Fruit fly (Drosophila melanogaster): Measurements from ENCODE around the gene NTPase.

NTPase gene

dm6 chr2L:2906122-2906521, 20.5 kb upstream of the NTPase start (continued):
- TF ChIP-seq NK7.1 (GFP tag; optimal IDR thresholded peaks at IDR 0.05) (no peak), CG2712 (tag; optimal IDR thresholded peaks at IDR 0.05) (peak; percentile 3), CG7987 (GFP tag; optimal IDR thresholded peaks at IDR 0.05) (peak; percentile 35), sens (GFP tag) (peak; percentile 68), sc (optimal IDR thresholded peaks at IDR 0.05) (no peak), sc (GFP tag; optimal IDR thresholded peaks at IDR 0.05) (peak; percentile 34), lola (GFP tag; optimal IDR thresholded peaks at IDR 0.05) (no peak), CG4360 (GFP tag; IDR thresholded peaks at IDR 0.05) (peak; percentile 18; the same call in 1 of the 2 replicates), CG8388 (GFP tag; optimal IDR thresholded peaks at IDR 0.05) (no peak), Hr78 (GFP tag; optimal IDR thresholded peaks at IDR 0.05) (no peak), gem (tag; optimal IDR thresholded peaks at IDR 0.05) (peak; percentile 17), BtbVII (GFP tag; optimal IDR thresholded peaks at IDR 0.05) (peak; percentile 26), CG31365 (tag; optimal IDR thresholded peaks at IDR 0.05) (no peak), ato (GFP tag; IDR thresholded peaks at IDR 0.05; ENCODE audit: partially characterized antibody) (no peak), nom (GFP tag; optimal IDR thresholded peaks at IDR 0.05) (no peak), CG4404 (GFP tag; IDR thresholded peaks at IDR 0.05) (no peak), CG34376 (GFP tag; optimal IDR thresholded peaks at IDR 0.05) (peak; percentile 41), CG18764 (GFP tag; optimal IDR thresholded peaks at IDR 0.05) (peak; percentile 8), zfh2 (GFP tag; optimal IDR thresholded peaks at IDR 0.05) (no peak), TFAM (GFP tag; optimal IDR thresholded peaks at IDR 0.05) (no peak), CG12104 (GFP tag; optimal IDR thresholded peaks at IDR 0.05) (no peak), tgo (GFP tag; IDR thresholded peaks at IDR 0.05) (no peak), Doc3 (GFP tag; IDR thresholded peaks at IDR 0.05; ENCODE audit: partially characterized antibody) (no peak), MTF-1 (GFP tag; optimal IDR thresholded peaks at IDR 0.05; ENCODE audit: borderline replicate concordance) (peak; percentile 30), CG1024 (GFP tag; IDR thresholded peaks at IDR 0.05) (0 out of 2 replicates have a peak, but pooled peaks have one; percentile 9), YL-1 (GFP tag; optimal IDR thresholded peaks at IDR 0.05) (no peak), CG15269 (tag; optimal IDR thresholded peaks at IDR 0.05) (no peak), pnt (GFP tag; optimal IDR thresholded peaks at IDR 0.05) (no peak), da (GFP tag; optimal IDR thresholded peaks at IDR 0.05) (no peak), Atf6 (GFP tag; IDR thresholded peaks at IDR 0.05) (no peak), vvl (GFP tag; IDR thresholded peaks at IDR 0.05) (no peak), dm (GFP tag; optimal IDR thresholded peaks at IDR 0.05) (no peak), fd64A (GFP tag; optimal IDR thresholded peaks at IDR 0.05) (peak; percentile 29), chinmo (GFP tag; IDR thresholded peaks at IDR 0.05; ENCODE audit: partially characterized antibody) (0 out of 4 replicates have a peak, but pooled peaks have one; percentile 30), CG16815 (GFP tag; optimal IDR thresholded peaks at IDR 0.05) (no peak), CG1647 (GFP tag; optimal IDR thresholded peaks at IDR 0.05) (no peak), CG14710 (tag; optimal IDR thresholded peaks at IDR 0.05) (peak; percentile 29), CG32532 (GFP tag; IDR thresholded peaks at IDR 0.05) (no peak), dati (GFP tag; IDR thresholded peaks at IDR 0.05) (no peak), CG11093 (GFP tag; IDR thresholded peaks at IDR 0.05) (no peak), CG13296 (GFP tag; optimal IDR thresholded peaks at IDR 0.05) (peak; percentile 9), crp (GFP tag; optimal IDR thresholded peaks at IDR 0.05) (no peak), Blimp-1 (GFP tag; optimal IDR thresholded peaks at IDR 0.05) (peak; percentile 35), ci (GFP tag; IDR thresholded peaks at IDR 0.05) (no peak), gsb-n (tag; optimal IDR thresholded peaks at IDR 0.05) (no peak), fd102C (GFP tag; optimal IDR thresholded peaks at IDR 0.05) (no peak), CG17912 (GFP tag; optimal IDR thresholded peaks at IDR 0.05) (no peak), abd-A (tag; optimal IDR thresholded peaks at IDR 0.05) (no peak), Side (GFP tag; optimal IDR thresholded peaks at IDR 0.05) (no peak), CG6254 (GFP tag; optimal IDR thresholded peaks at IDR 0.05) (peak; percentile 42)

Measured in whole organism, embryonic.